Fruit fly (Drosophila melanogaster): ENCODE measurements around the gene CG13722.

CG13722 gene

DNA sequence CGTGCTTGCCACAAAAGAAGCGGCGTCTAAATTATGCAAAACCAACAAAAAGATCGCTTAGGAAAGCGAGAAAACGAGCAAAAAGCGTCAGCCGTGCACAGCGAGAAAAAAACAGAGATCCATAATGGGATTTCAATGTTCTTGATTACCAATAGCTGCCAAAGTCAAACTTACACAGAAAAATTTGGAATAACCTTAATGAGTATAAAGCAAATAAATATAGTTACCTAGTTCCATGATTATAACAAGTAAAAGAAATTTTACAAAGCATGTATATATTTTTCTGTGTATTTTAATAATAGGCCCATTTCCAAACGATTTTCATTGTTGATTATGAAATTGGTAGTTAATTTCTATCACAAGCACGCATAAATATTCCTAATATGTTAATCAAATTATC is 43.2 kb upstream of the CG13722 start (continued):
- TF ChIP-seq fu2 (GFP tag; optimal IDR thresholded peaks at IDR 0.05) = no peak
- TF ChIP-seq D19B (GFP tag; optimal IDR thresholded peaks at IDR 0.05) = no peak
- no peak for TF ChIP-seq nau (GFP tag; optimal IDR thresholded peaks at IDR 0.05)
- TF ChIP-seq CG31441 (GFP tag; IDR thresholded peaks at IDR 0.05) = peak; percentile 77
- TF ChIP-seq CG13624 (GFP tag; optimal IDR thresholded peaks at IDR 0.05) = no peak
- TF ChIP-seq CG12219 (GFP tag; optimal IDR thresholded peaks at IDR 0.05) = no peak
- TF ChIP-seq CG9876 (GFP tag; optimal IDR thresholded peaks at IDR 0.05) = no peak
- TF ChIP-seq CG17186 (GFP tag; optimal IDR thresholded peaks at IDR 0.05) = no peak
- TF ChIP-seq grau (tag; optimal IDR thresholded peaks at IDR 0.05) = peak; percentile 38
- TF ChIP-seq h (optimal IDR thresholded peaks at IDR 0.05) = no peak
- TF ChIP-seq dysf (GFP tag; IDR thresholded peaks at IDR 0.05) = no peak; the same call in 2 of the 3 replicates
- TF ChIP-seq HmgD (GFP tag; optimal IDR thresholded peaks at IDR 0.05) = no peak
- no peak for TF ChIP-seq Dfd (GFP tag; optimal IDR thresholded peaks at IDR 0.05)
- TF ChIP-seq Taf1 (GFP tag; IDR thresholded peaks at IDR 0.05) = no peak
- peak; percentile 2 to 21 for TF ChIP-seq dpn (GFP tag; optimal IDR thresholded peaks at IDR 0.05)
- TF ChIP-seq cad (GFP tag; optimal IDR thresholded peaks at IDR 0.05) = no peak
- no peak for TF ChIP-seq BEAF-32 (GFP tag; optimal IDR thresholded peaks at IDR 0.05)
- TF ChIP-seq ken (GFP tag; IDR thresholded peaks at IDR 0.05) = peak; percentile 48; the same call in 1 of the 3 replicates
- no peak for TF ChIP-seq CG10543 (GFP tag; optimal IDR thresholded peaks at IDR 0.05)
- peak in 1 of 2 experiments; percentile 26 for TF ChIP-seq bsh (GFP tag; optimal IDR thresholded peaks at IDR 0.05)
- TF ChIP-seq corto (GFP tag; optimal IDR thresholded peaks at IDR 0.05) = no peak
- TF ChIP-seq ranshi (GFP tag; IDR thresholded peaks at IDR 0.05) = 0 out of 2 replicates have a peak, but pooled peaks have one; percentile 9
- TF ChIP-seq sima (GFP tag; optimal IDR thresholded peaks at IDR 0.05) = no peak
- peak; percentile 51 for TF ChIP-seq oc (tag; optimal IDR thresholded peaks at IDR 0.05)
- no peak for TF ChIP-seq CG8944 (GFP tag; optimal IDR thresholded peaks at IDR 0.05)
- peak; percentile 30; the same call in 1 of the 2 replicates for TF ChIP-seq CG32772 (GFP tag; IDR thresholded peaks at IDR 0.05)
- no peak for TF ChIP-seq CG18619 (GFP tag; optimal IDR thresholded peaks at IDR 0.05)
- peak; percentile 63 for TF ChIP-seq phol (tag; optimal IDR thresholded peaks at IDR 0.05)
- peak; percentile 23 for TF ChIP-seq CG1603 (tag; optimal IDR thresholded peaks at IDR 0.05)
- TF ChIP-seq CG10209 (GFP tag; optimal IDR thresholded peaks at IDR 0.05) = no peak
- TF ChIP-seq YL-1 (GFP tag; optimal IDR thresholded peaks at IDR 0.05) = no peak
- TF ChIP-seq lbe (GFP tag; optimal IDR thresholded peaks at IDR 0.05) = no peak
- TF ChIP-seq slbo (GFP tag; IDR thresholded peaks at IDR 0.05) = peak; percentile 41
- TF ChIP-seq D (optimal IDR thresholded peaks at IDR 0.05) = no peak
- peak; percentile 47 for TF ChIP-seq D (GFP tag; optimal IDR thresholded peaks at IDR 0.05)
- TF ChIP-seq nerfin-1 (tag; optimal IDR thresholded peaks at IDR 0.05) = peak; percentile 28
- TF ChIP-seq pita (GFP tag; optimal IDR thresholded peaks at IDR 0.05) = no peak
- TF ChIP-seq CG15696 (tag; optimal IDR thresholded peaks at IDR 0.05) = no peak
- TF ChIP-seq dan (GFP tag; IDR thresholded peaks at IDR 0.05) = no peak
- peak; percentile 42 for TF ChIP-seq Blimp-1 (GFP tag; optimal IDR thresholded peaks at IDR 0.05)
- TF ChIP-seq CG11247 (GFP tag; IDR thresholded peaks at IDR 0.05) = no peak
- TF ChIP-seq D19A (tag; optimal IDR thresholded peaks at IDR 0.05) = peak; percentile 53
- TF ChIP-seq Hr3 (GFP tag; optimal IDR thresholded peaks at IDR 0.05) = no peak
- TF ChIP-seq Ssrp (tag; optimal IDR thresholded peaks at IDR 0.05) = peak; percentile 11
- TF ChIP-seq Pdp1 (GFP tag; optimal IDR thresholded peaks at IDR 0.05) = peak in 1 of 2 experiments; percentile 14
- TF ChIP-seq jing (GFP tag; optimal IDR thresholded peaks at IDR 0.05) = no peak
- no peak for TF ChIP-seq hbn (GFP tag; IDR thresholded peaks at IDR 0.05; ENCODE audit: partially characterized antibody)
- 0 out of 3 replicates have a peak, but pooled peaks have one; percentile 11 for TF ChIP-seq CG11093 (GFP tag; IDR thresholded peaks at IDR 0.05)
- no peak for TF ChIP-seq CG11398 (GFP tag; optimal IDR thresholded peaks at IDR 0.05)
- peak; percentile 53 for TF ChIP-seq row (GFP tag; IDR thresholded peaks at IDR 0.05)
- no peak for TF ChIP-seq Mes4 (GFP tag; optimal IDR thresholded peaks at IDR 0.05)
